Worm (Caenorhabditis elegans) whole organism, midembryonic: ENCODE data around the gene T21H3.5.

Source experiments
- T22C8.4 ChIP-seq: fragments of 200-800 bp; sonication (Bioruptor generic); IDR thresholded peaks from 2 replicates; pipeline ENCODE4 v1.3.6; 2022; ENCODE audit warnings: missing genetic modification characterization, missing compliant biosample characterization
- cog-1 ChIP-seq: sonication (generic microtip); optimal IDR thresholded peaks from 2 replicates; lab custom pipeline; 2016; ENCODE audit warnings: missing genetic modification characterization, missing compliant biosample characterization
- flt-1 ChIP-seq: fragments of 200-800 bp; sonication (Bioruptor generic); IDR thresholded peaks from 2 replicates; pipeline ENCODE4 v1.3.6; 2022; ENCODE audit warnings: missing genetic modification characterization, missing compliant biosample characterization
- klf-2 ChIP-seq: fragments of 200-800 bp; sonication (Bioruptor generic); conservative IDR thresholded peaks from 2 replicates; pipeline ENCODE4 v1.3.6; 2022; ENCODE audit warnings: missing genetic modification reagents, missing genetic modification characterization, missing compliant biosample characterization
- med-1 ChIP-seq: sonication (generic microtip); optimal IDR thresholded peaks from 2 replicates; lab custom pipeline; 2017; ENCODE audit warnings: missing genetic modification characterization, mild to moderate bottlenecking, missing compliant biosample characterization, antibody characterized with exemption, missing genetic modification reagents; ENCODE audit not compliant: insufficient read depth
- ref-1 ChIP-seq: fragments of 200-800 bp; sonication (Bioruptor generic); conservative IDR thresholded peaks from 2 replicates; pipeline ENCODE4 v1.3.6; 2022; ENCODE audit warnings: missing genetic modification reagents, missing genetic modification characterization, missing compliant biosample characterization
- tab-1 ChIP-seq: fragments of 200-800 bp; sonication (Bioruptor generic); IDR thresholded peaks from 2 replicates; pipeline ENCODE4 v1.3.6; 2022; ENCODE audit warnings: missing genetic modification characterization, missing compliant biosample characterization
- ztf-23 ChIP-seq: fragments of 200-800 bp; sonication (Bioruptor generic); IDR thresholded peaks from 2 replicates; pipeline ENCODE4 v1.3.6; 2022; ENCODE audit warnings: missing genetic modification reagents, missing genetic modification characterization, missing compliant biosample characterization
- ztf-29 ChIP-seq: fragments of 200-800 bp; sonication (Bioruptor generic); IDR thresholded peaks from 2 replicates; pipeline ENCODE4 v1.3.6; 2022; ENCODE audit warnings: missing genetic modification reagents, missing genetic modification characterization, missing compliant biosample characterization

The T21H3.5 gene

ce11 chrV:1153925-1154324 lies 10.2 kb downstream of the T21H3.5 start:
- TF ChIP-seq cog-1 (tag; lab: Kevin White, UChicago) = no peak
- peak; percentile 55; the same call in 1 of the 2 replicates for TF ChIP-seq ztf-23 (GFP tag; lab: Robert Waterston, UW)
- TF ChIP-seq flt-1 (GFP tag; lab: Robert Waterston, UW) = 0 out of 2 replicates have a peak, but pooled peaks have one; percentile 26

- TF ChIP-seq flt-1 (GFP tag; lab: Robert Waterston, UW) (no peak), cog-1 (tag; lab: Kevin White, UChicago) (no peak), ref-1 (GFP tag; lab: Robert Waterston, UW) (no peak), klf-2 (GFP tag; lab: Robert Waterston, UW) (no peak)
Observed at ce11 chrV:1153387-1153786, 10.7 kb downstream of the T21H3.5 start.

DNA sequence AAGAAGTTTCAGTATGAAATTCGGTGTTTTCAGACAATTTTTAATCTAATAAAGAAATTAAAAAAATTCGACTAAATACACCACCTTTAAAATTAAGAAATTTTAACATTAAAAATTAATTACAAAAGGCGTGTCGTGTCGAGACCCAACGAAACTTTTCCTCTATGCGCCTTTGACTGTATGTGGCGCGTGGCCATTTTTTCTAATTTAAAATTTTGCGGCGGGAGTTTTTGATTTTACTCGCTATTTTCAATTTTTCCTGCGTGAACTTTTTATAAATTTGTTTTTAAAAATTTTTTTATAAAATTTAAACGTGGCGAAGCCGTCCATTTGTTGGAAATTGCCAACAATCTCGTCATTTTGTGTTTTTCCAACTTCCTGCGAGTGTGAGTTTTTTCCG lies 11.4 kb downstream of the T21H3.5 start:
- TF ChIP-seq T22C8.4 (GFP tag; lab: Robert Waterston, UW) (no peak), ztf-23 (GFP tag; lab: Robert Waterston, UW) (no peak), med-1 (GFP tag; lab: Kevin White, UChicago) (no peak), tab-1 (GFP tag; lab: Robert Waterston, UW) (no peak), klf-2 (GFP tag; lab: Robert Waterston, UW) (no peak), flt-1 (GFP tag; lab: Robert Waterston, UW) (no peak), cog-1 (tag; lab: Kevin White, UChicago) (no peak), ref-1 (GFP tag; lab: Robert Waterston, UW) (no peak), ztf-29 (GFP tag; lab: Robert Waterston, UW) (no peak)

DNA sequence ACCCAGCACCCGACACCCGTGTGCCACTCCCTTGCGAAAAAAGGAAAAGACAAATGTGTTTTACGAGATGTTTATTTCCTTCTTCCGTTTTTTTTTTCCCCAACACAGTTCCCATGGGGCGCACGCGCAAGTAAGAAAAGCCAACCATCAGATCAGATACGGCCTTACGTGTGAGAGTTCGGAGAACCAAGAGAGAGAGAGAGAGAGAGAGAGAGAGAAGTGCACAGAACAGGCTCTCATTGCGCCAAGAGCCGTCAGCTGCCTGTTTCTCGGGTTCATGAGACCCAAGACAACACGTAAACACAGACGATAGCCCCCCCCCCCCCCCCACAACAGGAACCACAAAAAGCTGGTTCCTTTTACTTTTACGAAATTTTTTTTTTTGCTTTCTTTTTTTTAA lies 12.3 kb downstream of the T21H3.5 start:
- TF ChIP-seq cog-1 (tag; lab: Kevin White, UChicago) (no peak), klf-2 (GFP tag; lab: Robert Waterston, UW) (no peak), tab-1 (GFP tag; lab: Robert Waterston, UW) (no peak), T22C8.4 (GFP tag; lab: Robert Waterston, UW) (no peak), med-1 (GFP tag; lab: Kevin White, UChicago) (no peak)

ce11 chrV:1151324-1151742 lies 12.8 kb downstream of the T21H3.5 start:
- TF ChIP-seq tab-1 (GFP tag; lab: Robert Waterston, UW) = 0 out of 2 replicates have a peak, but pooled peaks have one; percentile 14
- peak; percentile 75; the same call in 1 of the 2 replicates for TF ChIP-seq ztf-23 (GFP tag; lab: Robert Waterston, UW)
- no peak for TF ChIP-seq med-1 (GFP tag; lab: Kevin White, UChicago)
- no peak for TF ChIP-seq klf-2 (GFP tag; lab: Robert Waterston, UW)
- no peak for TF ChIP-seq ztf-29 (GFP tag; lab: Robert Waterston, UW)
- peak; percentile 47; the same call in 1 of the 2 replicates for TF ChIP-seq ref-1 (GFP tag; lab: Robert Waterston, UW)
- TF ChIP-seq cog-1 (tag; lab: Kevin White, UChicago) = peak; percentile 98
- peak; percentile 88 for TF ChIP-seq flt-1 (GFP tag; lab: Robert Waterston, UW)
- TF ChIP-seq T22C8.4 (GFP tag; lab: Robert Waterston, UW) = peak; percentile 88

DNA sequence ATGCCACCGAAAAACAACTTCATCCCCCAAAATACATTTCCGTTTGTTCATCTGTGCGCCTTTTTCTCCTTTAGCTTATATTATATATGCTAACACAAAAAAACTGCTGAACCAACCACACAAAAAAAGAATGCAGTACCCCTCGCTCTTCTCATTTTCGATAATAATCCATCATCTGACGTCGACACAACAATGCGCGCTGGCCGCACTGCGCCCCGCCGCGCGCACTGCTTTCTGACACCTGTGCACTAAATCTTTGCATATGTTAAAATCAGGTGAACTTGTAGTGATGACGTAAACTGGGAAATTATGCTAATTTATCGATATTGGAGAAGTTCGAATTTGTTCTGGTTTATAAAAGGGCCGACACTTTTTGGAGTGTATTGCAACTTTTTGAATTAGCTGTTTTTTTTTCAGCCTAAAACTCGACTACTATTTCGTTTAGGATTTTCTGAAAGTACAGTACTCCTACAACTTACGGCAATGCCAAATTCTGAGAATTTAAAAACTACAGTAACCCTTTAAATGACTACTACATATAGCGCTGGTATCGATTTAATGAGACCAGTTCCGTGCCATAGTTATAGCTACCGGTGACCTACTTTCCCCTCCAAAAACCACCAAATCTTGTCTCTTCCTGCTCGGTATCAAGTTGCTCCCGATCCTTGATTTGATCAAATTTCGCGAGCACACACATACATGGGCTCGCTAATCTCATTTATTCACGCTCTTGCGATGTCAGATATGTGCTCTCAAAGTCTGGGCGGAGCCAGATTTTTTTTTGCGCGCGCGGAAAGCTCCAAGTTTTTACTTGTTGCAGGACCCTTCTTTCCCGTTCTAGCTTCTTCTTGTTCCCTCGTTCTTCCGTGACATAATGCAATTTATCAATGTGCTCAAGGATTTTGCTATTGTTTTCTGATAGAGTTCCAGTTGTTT lies 14.1 kb downstream of the T21H3.5 start:
- TF ChIP-seq tab-1 (GFP tag; lab: Robert Waterston, UW) = no peak
- TF ChIP-seq ref-1 (GFP tag; lab: Robert Waterston, UW) = no peak
- TF ChIP-seq cog-1 (tag; lab: Kevin White, UChicago) = no peak
- no peak for TF ChIP-seq ztf-29 (GFP tag; lab: Robert Waterston, UW)
- TF ChIP-seq med-1 (GFP tag; lab: Kevin White, UChicago) = no peak
- TF ChIP-seq klf-2 (GFP tag; lab: Robert Waterston, UW) = no peak
- no peak for TF ChIP-seq T22C8.4 (GFP tag; lab: Robert Waterston, UW)
- TF ChIP-seq flt-1 (GFP tag; lab: Robert Waterston, UW) = no peak
- TF ChIP-seq ztf-23 (GFP tag; lab: Robert Waterston, UW) = no peak

DNA sequence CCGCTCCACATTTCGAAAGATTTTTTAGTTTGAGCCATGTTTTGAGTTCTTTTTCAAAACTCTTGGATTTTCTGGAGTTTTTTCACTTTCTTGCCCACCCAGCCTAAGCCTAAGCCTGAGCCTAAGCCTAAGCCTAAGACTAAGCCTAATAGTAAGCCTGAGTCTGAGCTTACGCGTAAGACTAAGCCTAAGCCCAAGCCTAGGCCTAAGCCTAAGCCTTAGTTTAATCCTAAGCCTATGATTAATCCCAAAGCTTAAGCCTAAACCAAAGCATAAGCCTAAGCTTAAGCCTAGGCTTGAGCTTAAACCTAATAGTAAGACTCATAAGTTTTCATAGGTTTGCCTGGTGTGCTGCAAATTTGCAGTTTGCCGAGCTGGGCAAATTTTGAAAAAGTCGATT lies 21.8 kb downstream of the T21H3.5 start:
- TF ChIP-seq tab-1 (GFP tag; lab: Robert Waterston, UW) (no peak), med-1 (GFP tag; lab: Kevin White, UChicago) (no peak)

DNA sequence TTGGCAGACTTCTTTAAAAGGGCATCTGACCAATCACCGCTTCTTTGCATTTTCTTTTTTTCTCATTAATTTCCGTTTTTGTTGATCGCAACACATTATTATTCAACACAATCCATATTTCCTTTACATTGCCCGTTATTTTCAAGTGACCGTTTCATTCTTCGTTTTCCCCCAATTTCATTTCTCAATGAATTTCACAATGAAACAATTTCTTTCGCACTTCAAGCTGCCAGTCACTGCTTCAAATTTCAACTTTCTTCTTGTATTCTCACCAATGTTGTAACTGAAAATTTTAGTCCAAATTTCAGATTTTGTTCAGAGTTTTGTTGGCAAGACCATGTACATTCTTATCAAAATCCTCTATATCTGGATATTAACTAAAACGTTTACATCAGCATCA lies 22.7 kb downstream of the T21H3.5 start, which contains the start of gene cutl-22:
Gene cutl-22, plus strand, starts transcription at position 301 of the 400 bp plus-strand sequence.
- TF ChIP-seq flt-1 (GFP tag; lab: Robert Waterston, UW) = no peak
- no peak for TF ChIP-seq tab-1 (GFP tag; lab: Robert Waterston, UW)
- TF ChIP-seq med-1 (GFP tag; lab: Kevin White, UChicago) = no peak
- no peak for TF ChIP-seq cog-1 (tag; lab: Kevin White, UChicago)
- no peak for TF ChIP-seq ztf-29 (GFP tag; lab: Robert Waterston, UW)
- no peak for TF ChIP-seq T22C8.4 (GFP tag; lab: Robert Waterston, UW)
- TF ChIP-seq ref-1 (GFP tag; lab: Robert Waterston, UW) = no peak
- TF ChIP-seq klf-2 (GFP tag; lab: Robert Waterston, UW) = no peak
- no peak for TF ChIP-seq ztf-23 (GFP tag; lab: Robert Waterston, UW)

DNA sequence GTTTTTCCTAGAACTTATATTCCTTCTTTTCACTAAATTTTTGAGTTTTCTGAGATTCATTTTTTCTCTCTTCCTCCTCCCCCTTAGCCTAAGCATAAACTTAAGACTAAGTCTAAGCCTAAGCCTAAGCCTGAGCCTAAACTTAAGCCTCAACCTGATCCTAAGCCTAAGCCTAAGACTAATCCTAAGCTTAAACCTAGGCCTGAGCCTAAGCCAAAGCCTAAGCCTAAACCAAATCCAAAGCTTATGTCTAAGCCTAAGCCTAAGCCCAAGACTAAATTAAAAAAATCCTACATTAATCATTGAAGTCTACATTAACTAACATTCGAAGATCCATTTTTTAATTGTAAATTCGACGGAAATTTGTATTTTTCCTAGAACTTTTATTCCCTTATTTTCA lies 23.3 kb downstream of the T21H3.5 start:
- TF ChIP-seq flt-1 (GFP tag; lab: Robert Waterston, UW) (no peak), ztf-23 (GFP tag; lab: Robert Waterston, UW) (no peak), med-1 (GFP tag; lab: Kevin White, UChicago) (no peak), cog-1 (tag; lab: Kevin White, UChicago) (no peak), ref-1 (GFP tag; lab: Robert Waterston, UW) (no peak), ztf-29 (GFP tag; lab: Robert Waterston, UW) (no peak), T22C8.4 (GFP tag; lab: Robert Waterston, UW) (no peak), tab-1 (GFP tag; lab: Robert Waterston, UW) (no peak), klf-2 (GFP tag; lab: Robert Waterston, UW) (no peak)
